Worm (Caenorhabditis elegans) whole organism, L4/young adult: ENCODE results near the gene sar-1.
A peak's percentile ranks its signal among the peaks of the same experiment; 100 is the strongest.

Experiments used
- W03F9.2 ChIP-seq: fragments of 150-350 bp; optimal IDR thresholded peaks from 2 replicates; lab custom pipeline; 2014; ENCODE audit warnings: missing biosample characterization, missing genetic modification characterization
- dao-5 ChIP-seq: sonication (generic microtip); optimal IDR thresholded peaks from 2 replicates; lab custom pipeline; 2016; ENCODE audit warnings: missing genotype, missing genetic modification characterization, moderate library complexity, missing compliant biosample characterization
- him-1 ChIP-seq: sonication (generic microtip); optimal IDR thresholded peaks from 2 replicates; lab custom pipeline; 2016; ENCODE audit warnings: missing genotype, missing genetic modification reagents, missing genetic modification characterization, missing compliant biosample characterization

sar-1 gene

ce11 chrIV:4468046-4468727 is 44.9 kb downstream of the sar-1 start:
- TF ChIP-seq W03F9.2 (tag; lab: Kevin White, UChicago), result peak; percentile 17
- TF ChIP-seq him-1 (tag; lab: Kevin White, UChicago), result peak; percentile 18
- no peak for TF ChIP-seq dao-5 (tag; lab: Kevin White, UChicago)

ce11 chrIV:4465184-4465583 is 47.9 kb downstream of the sar-1 start, which contains the start of gene M01H9.5:
M01H9.5 (plus strand) TSS chrIV:4465484.
- TF ChIP-seq W03F9.2 (tag; lab: Kevin White, UChicago) (no peak), him-1 (tag; lab: Kevin White, UChicago) (no peak), dao-5 (tag; lab: Kevin White, UChicago) (no peak)

ce11 chrIV:4463132-4463531 is 50.0 kb downstream of the sar-1 start, which contains the start of gene M01H9.2:
M01H9.2 (minus strand) TSS chrIV:4463232.
- TF ChIP-seq dao-5 (tag; lab: Kevin White, UChicago) (no peak), him-1 (tag; lab: Kevin White, UChicago) (no peak), W03F9.2 (tag; lab: Kevin White, UChicago) (no peak)
